Worm (Caenorhabditis elegans): ENCODE results near the gene Y41E3.13.
A peak's percentile ranks its signal among the peaks of the same experiment; 100 is the strongest.
"Not testable (repeated sequence)": the region's sequence is repeated elsewhere in the genome, so short reads cannot be mapped to it uniquely, and the experiment has no call there.

Y41E3.13 gene

ce11 chrIV:15059150-15059549 lies 1.1 kb downstream of the Y41E3.13 start:
- peak; percentile 94 for TF ChIP-seq egl-18 (GFP tag; IDR thresholded peaks at IDR 0.05)
- TF ChIP-seq lin-54 (GFP tag; optimal IDR thresholded peaks at IDR 0.05) = peak; percentile 53
- TF ChIP-seq madf-3 (GFP tag; IDR thresholded peaks at IDR 0.05) = peak; percentile 93
- TF ChIP-seq ceh-91 (GFP tag; IDR thresholded peaks at IDR 0.05) = peak; percentile 79
- TF ChIP-seq B0019.2 (GFP tag; conservative IDR thresholded peaks at IDR 0.05) = peak; percentile 91
- TF ChIP-seq egrh-3 (GFP tag; IDR thresholded peaks at IDR 0.05) = peak; percentile 93
- TF ChIP-seq rpc-1 (optimal IDR thresholded peaks at IDR 0.05) = peak; percentile 39
- TF ChIP-seq rpc-1 (tag; optimal IDR thresholded peaks at IDR 0.05); snpc-4 (GFP tag; optimal IDR thresholded peaks at IDR 0.05): not testable (repeated sequence)
- peak; percentile 97 for TF ChIP-seq D2030.7 (GFP tag; IDR thresholded peaks at IDR 0.05)
- TF ChIP-seq attf-3 (GFP tag; conservative IDR thresholded peaks at IDR 0.05) = peak; percentile 69
- peak; percentile 94; the same call in 1 of the 2 replicates for TF ChIP-seq F37B4.10 (GFP tag; IDR thresholded peaks at IDR 0.05)
- peak; percentile 98 for TF ChIP-seq rcor-1 (GFP tag; IDR thresholded peaks at IDR 0.05)
- 0 out of 2 replicates have a peak, but pooled peaks have one; percentile 70 for TF ChIP-seq ztf-6 (GFP tag; IDR thresholded peaks at IDR 0.05)
- peak; percentile 98 for TF ChIP-seq ekl-4 (GFP tag; IDR thresholded peaks at IDR 0.05)
- TF ChIP-seq bed-1 (GFP tag; IDR thresholded peaks at IDR 0.05) = peak; percentile 78
- peak; percentile 99 for TF ChIP-seq attf-6 (GFP tag; IDR thresholded peaks at IDR 0.05)
- TF ChIP-seq Y95B8A.8 (GFP tag; IDR thresholded peaks at IDR 0.05) = peak; percentile 98
- peak in 1 of 4 experiments; percentile 88 for TF ChIP-seq snpc-4 (tag; optimal IDR thresholded peaks at IDR 0.05)
- TF ChIP-seq hmg-1.2 (GFP tag; IDR thresholded peaks at IDR 0.05) = 0 out of 2 replicates have a peak, but pooled peaks have one; percentile 13
- peak; percentile 87 for TF ChIP-seq Y53G8AR.9 (GFP tag; conservative IDR thresholded peaks at IDR 0.05)
- TF ChIP-seq lin-26 (GFP tag; IDR thresholded peaks at IDR 0.05) = peak; percentile 96
- peak; percentile 93 for TF ChIP-seq ztf-28 (GFP tag; IDR thresholded peaks at IDR 0.05)
- peak; percentile 72 for TF ChIP-seq F33H1.4 (GFP tag; IDR thresholded peaks at IDR 0.05)
- TF ChIP-seq aptf-3 (GFP tag; IDR thresholded peaks at IDR 0.05) = peak; percentile 99
- peak; percentile 99 for TF ChIP-seq cebp-2 (GFP tag; IDR thresholded peaks at IDR 0.05)
- TF ChIP-seq hmg-20 (GFP tag; IDR thresholded peaks at IDR 0.05) = 0 out of 2 replicates have a peak, but pooled peaks have one; percentile 11
- peak; percentile 83 for TF ChIP-seq mel-28 (tag; optimal IDR thresholded peaks at IDR 0.05; ENCODE audit: borderline replicate concordance)
- TF ChIP-seq tbp1 (GFP tag; optimal IDR thresholded peaks at IDR 0.05) = peak; percentile 62
- peak; percentile 100 for TF ChIP-seq hsf-1 (GFP tag; IDR thresholded peaks at IDR 0.05)
- peak; percentile 95 for TF ChIP-seq Y67H2A.10 (GFP tag; conservative IDR thresholded peaks at IDR 0.05)
- peak; percentile 92 for TF ChIP-seq Y56A3A.18 (GFP tag; IDR thresholded peaks at IDR 0.05)
- TF ChIP-seq pbrm-1 (GFP tag; IDR thresholded peaks at IDR 0.05) = peak; percentile 97
- peak; percentile 84; the same call in 1 of the 2 replicates for TF ChIP-seq nfya-2 (GFP tag; IDR thresholded peaks at IDR 0.05)
- TF ChIP-seq Y53F4B.3 (GFP tag; IDR thresholded peaks at IDR 0.05) = peak; percentile 96
- TF ChIP-seq dox-1 (GFP tag; IDR thresholded peaks at IDR 0.05) = peak; percentile 100
- peak; percentile 63 for TF ChIP-seq madf-8 (GFP tag; conservative IDR thresholded peaks at IDR 0.05)
- TF ChIP-seq K11D2.4 (GFP tag; IDR thresholded peaks at IDR 0.05) = peak; percentile 53; the same call in 1 of the 2 replicates
- TF ChIP-seq nfyb-1 (GFP tag; IDR thresholded peaks at IDR 0.05) = peak; percentile 92
- peak; percentile 92 for TF ChIP-seq madf-6 (GFP tag; IDR thresholded peaks at IDR 0.05)
- 0 out of 2 replicates have a peak, but pooled peaks have one; percentile 44 for TF ChIP-seq bed-2 (GFP tag; IDR thresholded peaks at IDR 0.05)
- TF ChIP-seq ztf-25 (GFP tag; IDR thresholded peaks at IDR 0.05) = peak; percentile 99
- TF ChIP-seq ceh-100 (GFP tag; IDR thresholded peaks at IDR 0.05) = peak; percentile 84
- peak; percentile 93; the same call in 1 of the 2 replicates for TF ChIP-seq ceh-58 (GFP tag; IDR thresholded peaks at IDR 0.05)
- TF ChIP-seq egl-44 (GFP tag; IDR thresholded peaks at IDR 0.05) = peak; percentile 97
- TF ChIP-seq C17E4.6 (GFP tag; IDR thresholded peaks at IDR 0.05) = peak; percentile 90
- TF ChIP-seq lsl-1 (GFP tag; optimal IDR thresholded peaks at IDR 0.05) = peak; percentile 53
- peak; percentile 97 for TF ChIP-seq let-526 (GFP tag; IDR thresholded peaks at IDR 0.05)
- peak; percentile 95 for TF ChIP-seq F39B2.1 (GFP tag; IDR thresholded peaks at IDR 0.05)
